Worm (Caenorhabditis elegans) whole organism, late embryonic: ENCODE results near the gene R05G6.10.

Experiments used
- C38D4.7 ChIP-seq: fragments of 200-800 bp; sonication (Bioruptor generic); optimal IDR thresholded peaks from 2 replicates; lab custom pipeline; 2018; ENCODE audit warnings: mild to moderate bottlenecking, missing genetic modification characterization, moderate library complexity, missing compliant biosample characterization
- F13H6.1 ChIP-seq: sonication (generic microtip); optimal IDR thresholded peaks from 2 replicates; lab custom pipeline; 2016; ENCODE audit warnings: missing genetic modification characterization, missing compliant biosample characterization
- K02D7.2 ChIP-seq: sonication (generic microtip); optimal IDR thresholded peaks from 2 replicates; lab custom pipeline; 2017; ENCODE audit warnings: mild to moderate bottlenecking, missing genetic modification characterization, missing compliant biosample characterization
- K09A11.1 ChIP-seq: sonication (generic microtip); optimal IDR thresholded peaks from 2 replicates; lab custom pipeline; 2017; ENCODE audit warnings: antibody characterized with exemption, mild to moderate bottlenecking, missing genetic modification characterization, missing compliant biosample characterization; ENCODE audit not compliant: insufficient read depth
- T23F11.4 ChIP-seq: fragments of 200-800 bp; sonication (Bioruptor generic); optimal IDR thresholded peaks from 2 replicates; lab custom pipeline; 2018; ENCODE audit warnings: mild to moderate bottlenecking, missing genetic modification characterization, missing compliant biosample characterization
- Y22D7AL.16 ChIP-seq: sonication (generic microtip); optimal IDR thresholded peaks from 2 replicates; lab custom pipeline; 2016; ENCODE audit warnings: missing genetic modification characterization, missing compliant biosample characterization
- ahr-1 ChIP-seq: sonication (generic microtip); optimal IDR thresholded peaks from 2 replicates; lab custom pipeline; 2016; ENCODE audit warnings: missing genetic modification characterization, missing compliant biosample characterization
- ama-1 ChIP-seq: fragments of 150-350 bp; optimal IDR thresholded peaks from 2 replicates; lab custom pipeline; 2014
- ceh-2 ChIP-seq: sonication (generic microtip); optimal IDR thresholded peaks from 2 replicates; lab custom pipeline; 2016; ENCODE audit warnings: missing genotype, missing genetic modification characterization, missing compliant biosample characterization
- ceh-22 ChIP-seq: sonication (generic microtip); optimal IDR thresholded peaks from 2 replicates; lab custom pipeline; 2017; ENCODE audit warnings: missing biosample characterization, missing genetic modification characterization
- ceh-24 ChIP-seq: sonication (generic microtip); optimal IDR thresholded peaks from 2 replicates; lab custom pipeline; 2016; ENCODE audit warnings: mild to moderate bottlenecking, missing genetic modification characterization, missing compliant biosample characterization
- ceh-30 ChIP-seq: fragments of 150-350 bp; optimal IDR thresholded peaks from 2 replicates; lab custom pipeline; 2014; ENCODE audit warnings: missing biosample characterization, missing genetic modification characterization
- ceh-31 ChIP-seq: sonication (generic microtip); optimal IDR thresholded peaks from 2 replicates; lab custom pipeline; 2016; ENCODE audit warnings: missing genetic modification characterization, missing compliant biosample characterization
- ceh-45 ChIP-seq: fragments of 200-800 bp; sonication (Bioruptor generic); IDR thresholded peaks from 2 replicates; pipeline ENCODE4 v1.3.6; 2022; ENCODE audit warnings: missing genetic modification reagents, missing genetic modification characterization, missing compliant biosample characterization
- dmd-4 ChIP-seq: sonication (generic microtip); optimal IDR thresholded peaks from 2 replicates; lab custom pipeline; 2016; ENCODE audit warnings: borderline replicate concordance, missing genetic modification characterization, missing compliant biosample characterization
- ets-4 ChIP-seq: sonication (generic microtip); optimal IDR thresholded peaks from 2 replicates; lab custom pipeline; 2016; ENCODE audit warnings: missing genetic modification characterization, missing compliant biosample characterization
- fax-1 ChIP-seq: sonication (generic microtip); optimal IDR thresholded peaks from 2 replicates; lab custom pipeline; 2016; ENCODE audit warnings: missing genotype, missing genetic modification characterization, missing compliant biosample characterization
- fkh-10 ChIP-seq: fragments of 150-350 bp; optimal IDR thresholded peaks from 2 replicates; lab custom pipeline; 2014; ENCODE audit warnings: missing biosample characterization, missing genetic modification reagents, missing genetic modification characterization
- hlh-13 ChIP-seq: fragments of 200-800 bp; sonication (Bioruptor generic); optimal IDR thresholded peaks from 2 replicates; lab custom pipeline; 2018; ENCODE audit warnings: mild to moderate bottlenecking, missing genetic modification characterization, missing compliant biosample characterization
- hlh-6 ChIP-seq: sonication (generic microtip); optimal IDR thresholded peaks from 2 replicates; lab custom pipeline; 2016; ENCODE audit warnings: missing genotype, missing genetic modification characterization, missing compliant biosample characterization
- lim-6 ChIP-seq: sonication (generic microtip); optimal IDR thresholded peaks from 2 replicates; lab custom pipeline; 2016; ENCODE audit warnings: missing genetic modification characterization, missing compliant biosample characterization
- lin-11 ChIP-seq: fragments of 200-800 bp; sonication (Bioruptor generic); optimal IDR thresholded peaks from 2 replicates; lab custom pipeline; 2018; ENCODE audit warnings: mild to moderate bottlenecking, missing genetic modification characterization, missing compliant biosample characterization
- madf-2 ChIP-seq: sonication (generic microtip); optimal IDR thresholded peaks from 2 replicates; lab custom pipeline; 2017; ENCODE audit warnings: missing genetic modification characterization, missing compliant biosample characterization
- mec-3 ChIP-seq: sonication (generic microtip); optimal IDR thresholded peaks from 2 replicates; lab custom pipeline; 2016; ENCODE audit warnings: borderline replicate concordance, missing genetic modification characterization, missing compliant biosample characterization
- odd-2 ChIP-seq: sonication (generic microtip); optimal IDR thresholded peaks from 2 replicates; lab custom pipeline; 2017; ENCODE audit warnings: antibody characterized with exemption, mild to moderate bottlenecking, missing genetic modification characterization, missing compliant biosample characterization
- pag-3 ChIP-seq: sonication (generic microtip); optimal IDR thresholded peaks from 2 replicates; lab custom pipeline; 2016; ENCODE audit warnings: missing compliant biosample characterization, missing genetic modification characterization, borderline replicate concordance
- pha-2 ChIP-seq: sonication (generic microtip); optimal IDR thresholded peaks from 2 replicates; lab custom pipeline; 2017; ENCODE audit warnings: mild to moderate bottlenecking, missing genetic modification characterization, missing compliant biosample characterization
- pqm-1 ChIP-seq: sonication (generic microtip); optimal IDR thresholded peaks from 2 replicates; lab custom pipeline; 2016; ENCODE audit warnings: missing genetic modification characterization, missing compliant biosample characterization
- pros-1 ChIP-seq: fragments of 150-350 bp; optimal IDR thresholded peaks from 2 replicates; lab custom pipeline; 2014; ENCODE audit warnings: missing biosample characterization, missing genetic modification reagents, missing genetic modification characterization
- ref-2 ChIP-seq: sonication (generic microtip); optimal IDR thresholded peaks from 2 replicates; lab custom pipeline; 2016; ENCODE audit warnings: missing genetic modification characterization, missing compliant biosample characterization
- sdc-2 ChIP-seq: sonication (generic microtip); optimal IDR thresholded peaks from 2 replicates; lab custom pipeline; 2016; ENCODE audit warnings: missing genotype, missing genetic modification characterization, missing compliant biosample characterization
- sox-2 ChIP-seq: fragments of 200-800 bp; sonication (Bioruptor generic); IDR thresholded peaks from 2 replicates; pipeline ENCODE4 v1.3.6; 2022; ENCODE audit warnings: missing genetic modification reagents, missing genetic modification characterization, missing compliant biosample characterization
- tbx-2 ChIP-seq: sonication (generic microtip); optimal IDR thresholded peaks from 2 replicates; lab custom pipeline; 2016; ENCODE audit warnings: missing genetic modification characterization, missing compliant biosample characterization
- tbx-7 ChIP-seq: sonication (generic microtip); optimal IDR thresholded peaks from 2 replicates; lab custom pipeline; 2016; ENCODE audit warnings: missing genotype, missing genetic modification characterization, missing compliant biosample characterization
- unc-42 ChIP-seq: sonication (generic microtip); optimal IDR thresholded peaks from 2 replicates; lab custom pipeline; 2016; ENCODE audit warnings: missing genotype, missing genetic modification characterization, missing compliant biosample characterization
- unc-55 ChIP-seq: sonication (generic microtip); optimal IDR thresholded peaks from 2 replicates; lab custom pipeline; 2017; ENCODE audit warnings: missing biosample characterization, missing genetic modification reagents, missing genetic modification characterization
- zip-5 ChIP-seq: sonication (generic microtip); optimal IDR thresholded peaks from 2 replicates; lab custom pipeline; 2016; ENCODE audit warnings: missing genetic modification characterization, missing compliant biosample characterization
- ztf-16 ChIP-seq: sonication (generic microtip); optimal IDR thresholded peaks from 2 replicates; lab custom pipeline; 2017; ENCODE audit warnings: missing genetic modification characterization, missing compliant biosample characterization

R05G6.10 gene

DNA sequence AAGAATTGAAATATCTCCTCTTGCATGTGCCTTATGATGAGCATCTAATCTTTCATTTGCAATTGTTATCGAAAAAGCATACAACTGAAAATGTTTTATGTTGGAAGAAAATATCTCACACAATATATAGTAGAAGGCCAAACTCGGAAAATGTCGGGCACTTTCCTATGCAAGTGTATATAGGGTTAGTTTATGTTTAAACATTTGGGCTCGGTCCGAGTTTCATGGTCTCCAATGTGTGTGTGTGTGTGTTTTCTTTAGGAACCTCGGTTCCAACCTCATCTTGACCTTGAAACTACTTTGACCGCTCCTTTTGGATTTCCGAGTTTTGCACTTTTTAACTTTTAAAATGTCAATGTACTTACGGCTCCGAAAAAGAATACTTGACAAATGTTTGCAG is 43.0 kb downstream of the R05G6.10 start:
- TF ChIP-seq ceh-30 (no peak), lim-6 (tag; lab: Kevin White, UChicago) (no peak), mec-3 (tag; lab: Kevin White, UChicago) (no peak), ref-2 (no peak), hlh-13 (GFP tag; lab: Kevin White, UChicago) (no peak), pha-2 (tag; lab: Kevin White, UChicago) (no peak), fax-1 (tag; lab: Kevin White, UChicago) (no peak), ets-4 (tag; lab: Kevin White, UChicago) (no peak), K02D7.2 (tag; lab: Kevin White, UChicago) (no peak), ahr-1 (tag; lab: Kevin White, UChicago) (no peak)

DNA sequence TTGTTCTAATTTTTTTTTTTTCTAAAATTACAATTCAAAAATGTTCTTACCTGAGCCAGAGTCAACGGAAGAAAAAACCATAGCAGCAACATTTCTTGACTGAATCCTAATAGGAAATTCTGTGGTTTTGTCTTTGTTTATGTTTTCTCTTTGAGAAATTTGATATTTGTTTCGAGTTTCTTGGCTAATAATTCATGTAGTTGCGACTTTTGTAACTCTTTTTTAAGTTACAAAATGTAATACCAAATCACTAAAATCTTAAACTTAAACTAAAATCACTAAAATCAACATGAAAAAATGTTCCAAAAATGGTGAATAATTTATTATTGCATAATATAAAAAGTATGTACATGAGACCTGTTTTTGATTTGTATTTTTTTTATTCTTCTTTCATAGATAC is 44.6 kb downstream of the R05G6.10 start, which contains the start of gene egas-4:
egas-4 (minus strand) TSS at position 101 of the 400 bp plus-strand sequence.
- no peak for TF ChIP-seq ceh-45
- no peak for TF ChIP-seq ama-1 (lab: Kevin White, UChicago)
- no peak for TF ChIP-seq mec-3 (tag; lab: Kevin White, UChicago)
- no peak for TF ChIP-seq pqm-1 (tag; lab: Kevin White, UChicago)
- no peak for TF ChIP-seq tbx-2 (tag; lab: Kevin White, UChicago)

- TF ChIP-seq sdc-2 (tag; lab: Kevin White, UChicago) = no peak
- TF ChIP-seq T23F11.4 (GFP tag; lab: Kevin White, UChicago) = no peak
- TF ChIP-seq ceh-24 (tag; lab: Kevin White, UChicago) = no peak
- no peak for TF ChIP-seq hlh-6
- no peak for TF ChIP-seq fkh-10 (GFP tag; lab: Kevin White, UChicago)
- no peak for TF ChIP-seq zip-5
- no peak for TF ChIP-seq odd-2
- TF ChIP-seq tbx-2 (tag; lab: Kevin White, UChicago) = no peak
- no peak for TF ChIP-seq pros-1
- no peak for TF ChIP-seq F13H6.1 (tag; lab: Kevin White, UChicago)
- no peak for TF ChIP-seq fax-1 (tag; lab: Kevin White, UChicago)
- TF ChIP-seq K09A11.1 (tag; lab: Kevin White, UChicago) = no peak
- TF ChIP-seq dmd-4 (tag; lab: Kevin White, UChicago) = no peak
- no peak for TF ChIP-seq unc-42
- TF ChIP-seq pqm-1 (tag; lab: Kevin White, UChicago) = no peak
- TF ChIP-seq unc-55 (GFP tag; lab: Kevin White, UChicago) = no peak
- no peak for TF ChIP-seq ceh-2
- TF ChIP-seq C38D4.7 (GFP tag; lab: Kevin White, UChicago) = no peak
- no peak for TF ChIP-seq ztf-16 (tag; lab: Kevin White, UChicago)
Measured at ce11 chrIV:7497205-7497604, 45.1 kb downstream of the R05G6.10 start.

DNA sequence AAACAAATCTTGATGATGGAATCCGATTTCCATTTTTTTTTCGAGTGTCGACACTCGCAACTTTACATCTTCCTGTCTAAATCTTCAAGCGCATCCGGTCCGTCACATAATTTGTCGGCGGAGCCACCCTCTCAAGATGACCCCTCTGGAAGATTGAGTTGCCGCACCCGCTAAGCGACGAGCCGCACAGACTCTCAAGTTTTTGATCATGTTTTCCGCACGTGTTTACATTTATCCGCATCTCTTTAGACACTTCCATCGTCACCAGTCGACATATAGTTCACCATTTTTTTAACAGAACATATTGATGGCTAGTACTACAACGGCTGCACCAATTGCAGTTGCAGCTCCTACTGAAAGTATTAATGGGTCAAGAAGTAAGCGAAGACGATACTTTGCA is 50.9 kb downstream of the R05G6.10 start, which contains the start of gene F55G1.1:
F55G1.1 (plus strand) TSS at position 301 of the 400 bp plus-strand sequence.
- TF ChIP-seq F13H6.1 (tag; lab: Kevin White, UChicago) (no peak), lin-11 (tag; lab: Kevin White, UChicago) (no peak), pag-3 (no peak), mec-3 (tag; lab: Kevin White, UChicago) (no peak)

ce11 chrIV:7488457-7488783 is 53.9 kb downstream of the R05G6.10 start:
- TF ChIP-seq ama-1 (lab: Kevin White, UChicago) (no peak), sox-2 (no peak), ceh-31 (tag; lab: Kevin White, UChicago) (no peak), pros-1 (no peak), tbx-7 (tag; lab: Kevin White, UChicago) (no peak), lim-6 (tag; lab: Kevin White, UChicago) (no peak), ceh-22 (no peak), dmd-4 (tag; lab: Kevin White, UChicago) (no peak), T23F11.4 (GFP tag; lab: Kevin White, UChicago) (no peak), Y22D7AL.16 (tag; lab: Kevin White, UChicago) (no peak), tbx-2 (tag; lab: Kevin White, UChicago) (no peak), madf-2 (tag; lab: Kevin White, UChicago) (no peak)
